Fruit fly (Drosophila melanogaster) whole organism, larva: ENCODE data around the gene Spn28F.
A peak's percentile ranks its signal among the peaks of the same experiment; 100 is the strongest.

Experiments used
- noc ChIP-seq: fragments of 200-800 bp; sonication (Bioruptor generic); optimal IDR thresholded peaks from 3 replicates; lab custom pipeline; 2019; ENCODE audit warnings: missing biosample characterization, mild to moderate bottlenecking, missing genetic modification characterization, moderate library complexity

The Spn28F gene

dm6 chr2L:8241700-8242099 is at the start of gene Spn28F:
TSS of gene Spn28F (minus strand) at chr2L:8241800.
- no peak for TF ChIP-seq noc (tag; lab: Kevin White, UChicago)

dm6 chr2L:8290653-8291233 is 49.1 kb upstream of the Spn28F start:
- TF ChIP-seq noc (tag; lab: Kevin White, UChicago) = no peak

dm6 chr2L:8290092-8290424 is 48.5 kb upstream of the Spn28F start:
- no peak for TF ChIP-seq noc (tag; lab: Kevin White, UChicago)

dm6 chr2L:8289352-8290091 is 47.9 kb upstream of the Spn28F start:
- no peak for TF ChIP-seq noc (tag; lab: Kevin White, UChicago)

dm6 chr2L:8288087-8288486 is 46.5 kb upstream of the Spn28F start:
- TF ChIP-seq noc (tag; lab: Kevin White, UChicago) = no peak

dm6 chr2L:8286595-8286994 is 45.0 kb upstream of the Spn28F start:
- TF ChIP-seq noc (tag; lab: Kevin White, UChicago) = no peak

dm6 chr2L:8284913-8285619 is 43.5 kb upstream of the Spn28F start:
- TF ChIP-seq noc (tag; lab: Kevin White, UChicago) = no peak

- no peak for TF ChIP-seq noc (tag; lab: Kevin White, UChicago)
Observed at dm6 chr2L:8281872-8282271, 40.3 kb upstream of the Spn28F start.

dm6 chr2L:8280225-8280624 is 38.6 kb upstream of the Spn28F start:
- no peak for TF ChIP-seq noc (tag; lab: Kevin White, UChicago)

- TF ChIP-seq noc (tag; lab: Kevin White, UChicago) = no peak
Observed at dm6 chr2L:8279400-8280065, 37.9 kb upstream of the Spn28F start.

- peak; percentile 94 for TF ChIP-seq noc (tag; lab: Kevin White, UChicago)
Observed at dm6 chr2L:8277561-8278201, 36.1 kb upstream of the Spn28F start.

dm6 chr2L:8276880-8277279 is 35.3 kb upstream of the Spn28F start:
- TF ChIP-seq noc (tag; lab: Kevin White, UChicago) = no peak

dm6 chr2L:8276287-8276686 is 34.7 kb upstream of the Spn28F start:
- no peak for TF ChIP-seq noc (tag; lab: Kevin White, UChicago)

- TF ChIP-seq noc (tag; lab: Kevin White, UChicago) = no peak
Observed at dm6 chr2L:8274958-8275584, 33.5 kb upstream of the Spn28F start.

- TF ChIP-seq noc (tag; lab: Kevin White, UChicago) = no peak
Observed at dm6 chr2L:8274127-8274526, 32.5 kb upstream of the Spn28F start.
